Fruit fly (Drosophila melanogaster) Kc167 (cell line): ENCODE measurements around the gene CG7017.

Experiments used
- Myc ChIP-seq: fragments of >200 bp; optimal IDR thresholded peaks from 2 replicates; lab custom pipeline; 2017; ENCODE audit warnings: missing external identifiers
- Sin3A ChIP-seq: fragments of >200 bp; optimal IDR thresholded peaks from 2 replicates; lab custom pipeline; 2018; ENCODE audit warnings: missing external identifiers
- psq ChIP-seq: fragments of >200 bp; optimal IDR thresholded peaks from 2 replicates; lab custom pipeline; 2017; ENCODE audit warnings: missing external identifiers
- ttk ChIP-seq: sonication (Bioruptor generic); optimal IDR thresholded peaks from 2 replicates; lab custom pipeline; 2017; ENCODE audit warnings: missing external identifiers

DNA sequence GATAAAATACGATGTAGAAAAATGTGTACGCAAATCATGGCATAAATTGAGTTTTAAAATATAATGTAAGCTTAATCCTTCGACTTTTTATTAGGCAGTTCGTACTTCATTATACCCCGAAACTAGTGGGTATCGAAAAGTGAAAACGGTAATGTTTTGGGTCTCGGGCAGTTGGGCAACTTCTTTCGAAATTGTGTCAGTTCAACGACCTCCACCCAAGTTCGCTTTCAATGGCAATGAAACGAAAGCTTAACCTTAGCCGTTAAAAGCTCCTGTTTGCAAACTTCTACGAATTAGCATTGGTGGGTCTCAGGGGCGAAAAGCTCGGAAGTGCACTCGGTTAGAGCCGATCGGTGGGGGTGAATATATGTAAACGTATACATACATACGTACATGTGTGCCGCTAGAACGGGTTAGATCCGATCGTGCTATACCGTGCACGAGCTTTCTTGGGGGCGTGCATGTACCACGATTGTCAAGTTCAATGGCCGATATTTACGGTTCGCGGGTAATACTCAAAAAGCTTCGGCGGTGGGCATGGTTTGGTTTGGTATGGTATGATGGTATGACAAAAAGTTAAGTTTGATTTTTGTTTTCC is 18.4 kb upstream of the CG7017 start:
- TF ChIP-seq Sin3A (lab: Kevin White, UChicago): no peak
- no peak for TF ChIP-seq Myc
- no peak for TF ChIP-seq psq (lab: Kevin White, UChicago)
- no peak for TF ChIP-seq ttk (lab: Kevin White, UChicago)
